Fruit fly (Drosophila melanogaster) whole organism, wandering third instar larva: ENCODE results near the gene ben.

Experiments used
- Dif ChIP-seq: fragments of 200-275, 200-300 bp; sonication (Bioruptor generic); optimal IDR thresholded peaks from 2 replicates; lab custom pipeline; 2018; ENCODE audit warnings: missing biosample characterization, missing genetic modification characterization; ENCODE audit not compliant: partially characterized antibody
- br ChIP-seq: fragments of 200-800 bp; sonication (Bioruptor generic); optimal IDR thresholded peaks from 2 replicates; lab custom pipeline; 2016; ENCODE audit warnings: missing biosample characterization, missing genetic modification characterization
- dmrt93B ChIP-seq: fragments of 200-800 bp; sonication (Bioruptor generic); optimal IDR thresholded peaks from 2 replicates; lab custom pipeline; 2018; ENCODE audit warnings: missing biosample characterization, mild to moderate bottlenecking, missing genetic modification characterization
- ey ChIP-seq: fragments of 200-800 bp; sonication (Bioruptor generic); optimal IDR thresholded peaks from 2 replicates; lab custom pipeline; 2016; ENCODE audit warnings: missing biosample characterization, missing genetic modification characterization
- lola ChIP-seq: fragments of >200 bp; optimal IDR thresholded peaks from 2 replicates; lab custom pipeline; 2017; ENCODE audit warnings: missing biosample characterization, missing genetic modification characterization
- pan ChIP-seq: fragments of >200 bp; optimal IDR thresholded peaks from 2 replicates; lab custom pipeline; 2017
- psq ChIP-seq: fragments of 200-800 bp; sonication (Bioruptor generic); optimal IDR thresholded peaks from 3 replicates; lab custom pipeline; 2017; ENCODE audit warnings: missing biosample characterization, mild to moderate bottlenecking, missing genetic modification characterization, moderate library complexity
- sv ChIP-seq: fragments of 200-800 bp; sonication (Bioruptor generic); optimal IDR thresholded peaks from 3 replicates; lab custom pipeline; 2016; ENCODE audit warnings: missing biosample characterization, missing genetic modification characterization
- tai ChIP-seq: sonication (Bioruptor generic); optimal IDR thresholded peaks from 2 replicates; lab custom pipeline; 2016; ENCODE audit warnings: missing biosample characterization, missing genetic modification characterization
- woc ChIP-seq: sonication (Bioruptor generic); optimal IDR thresholded peaks from 2 replicates; lab custom pipeline; 2016; ENCODE audit warnings: missing biosample characterization, mild to moderate bottlenecking, missing genetic modification characterization

DNA sequence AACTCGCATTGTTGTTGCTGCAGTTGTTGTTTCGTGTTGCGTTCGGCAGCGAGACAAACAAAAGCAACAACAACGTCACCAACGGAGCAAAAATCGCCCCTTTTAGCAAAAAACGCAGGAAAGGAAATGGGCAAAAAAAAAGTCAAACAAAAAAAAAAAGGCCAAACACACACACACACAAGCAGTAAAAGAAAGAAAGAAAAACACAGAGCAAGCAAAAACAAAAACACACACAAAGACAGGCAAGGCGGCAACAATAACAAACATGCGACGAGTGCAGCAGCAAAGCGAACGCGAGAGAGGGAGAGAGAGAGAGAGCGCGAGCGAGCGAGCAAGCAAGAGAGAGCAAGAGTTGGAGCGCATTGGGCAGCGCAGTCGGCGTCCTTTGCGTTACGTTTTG, 41.9 kb downstream of the ben start:
- TF ChIP-seq ey (GFP tag; lab: Kevin White, UChicago) (no peak), sv (GFP tag; lab: Kevin White, UChicago) (no peak), pan (lab: Kevin White, UChicago) (no peak), psq (GFP tag; lab: Kevin White, UChicago) (peak; percentile 81), br (GFP tag; lab: Kevin White, UChicago) (no peak), dmrt93B (GFP tag; lab: Kevin White, UChicago) (peak; percentile 18), woc (GFP tag; lab: Kevin White, UChicago) (no peak), lola (GFP tag; lab: Kevin White, UChicago) (no peak), tai (GFP tag; lab: Kevin White, UChicago) (no peak), Dif (peak; percentile 62)
